Fruit fly (Drosophila melanogaster) whole organism, prepupa: Measurements from ENCODE around the gene CG9521.

Experiments
- Blimp-1 ChIP-seq: fragments of 200-800 bp; sonication (Bioruptor generic); optimal IDR thresholded peaks from 3 replicates; lab custom pipeline; 2017; ENCODE audit warnings: missing biosample characterization, missing genetic modification characterization, mild to moderate bottlenecking, moderate library complexity, missing genetic modification reagents
- CG10631 ChIP-seq: fragments of 200-800 bp; sonication (Bioruptor generic); optimal IDR thresholded peaks from 2 replicates; lab custom pipeline; 2016; ENCODE audit warnings: missing biosample characterization, missing genetic modification characterization
- CG11294 ChIP-seq: fragments of 200-800 bp; sonication (Bioruptor generic); IDR thresholded peaks from 2 replicates; pipeline ENCODE4 v1.3.6; 2022; ENCODE audit warnings: missing biosample characterization, missing genetic modification characterization
- CG11762 ChIP-seq: fragments of 200-800 bp; sonication (Bioruptor generic); optimal IDR thresholded peaks from 3 replicates; lab custom pipeline; 2016; ENCODE audit warnings: missing biosample characterization, missing genetic modification characterization; ENCODE audit not compliant: insufficient read depth
- CG15336 ChIP-seq: fragments of 200-800 bp; sonication (Bioruptor generic); IDR thresholded peaks from 2 replicates; pipeline ENCODE4 v1.3.6; 2022; ENCODE audit warnings: missing biosample characterization, missing genetic modification characterization
- CG1621 ChIP-seq: fragments of 200-800 bp; sonication (Bioruptor generic); optimal IDR thresholded peaks from 3 replicates; lab custom pipeline; 2018; ENCODE audit warnings: missing biosample characterization, mild to moderate bottlenecking, missing genetic modification characterization
- CG16779 ChIP-seq: fragments of 200-800 bp; sonication (Bioruptor generic); optimal IDR thresholded peaks from 3 replicates; lab custom pipeline; 2017; ENCODE audit warnings: missing biosample characterization, mild to moderate bottlenecking, missing genetic modification characterization
- CG3032 ChIP-seq: fragments of 200-800 bp; optimal IDR thresholded peaks from 2 replicates; lab custom pipeline; 2019; ENCODE audit warnings: missing biosample characterization, mild to moderate bottlenecking, missing genetic modification characterization, moderate library complexity
- CG31627 ChIP-seq: fragments of 200-800 bp; sonication (Bioruptor generic); optimal IDR thresholded peaks from 3 replicates; lab custom pipeline; 2016; ENCODE audit warnings: missing biosample characterization, missing genetic modification characterization
- CG32006 ChIP-seq: fragments of 200-800 bp; sonication (Bioruptor generic); optimal IDR thresholded peaks from 3 replicates; lab custom pipeline; 2017; ENCODE audit warnings: missing biosample characterization, mild to moderate bottlenecking, missing genetic modification characterization
- CG34406 ChIP-seq: fragments of 200-800 bp; sonication (Bioruptor generic); optimal IDR thresholded peaks from 3 replicates; lab custom pipeline; 2016; ENCODE audit warnings: missing biosample characterization, missing genetic modification characterization
- CG3919 ChIP-seq: fragments of 200-800 bp; sonication (Bioruptor generic); optimal IDR thresholded peaks from 3 replicates; lab custom pipeline; 2016; ENCODE audit warnings: missing biosample characterization, missing genetic modification characterization
- CG4318 ChIP-seq: fragments of 200-800 bp; sonication (Bioruptor generic); optimal IDR thresholded peaks from 3 replicates; lab custom pipeline; 2017; ENCODE audit warnings: missing biosample characterization, mild to moderate bottlenecking, missing genetic modification characterization
- CG6792 ChIP-seq: fragments of 200-800 bp; sonication (Bioruptor generic); optimal IDR thresholded peaks from 3 replicates; lab custom pipeline; 2016; ENCODE audit warnings: missing biosample characterization, missing genetic modification characterization
- CG6808 ChIP-seq: fragments of 200-800 bp; sonication (Bioruptor generic); optimal IDR thresholded peaks from 3 replicates; lab custom pipeline; 2017; ENCODE audit warnings: missing biosample characterization, missing genetic modification characterization, mild to moderate bottlenecking, moderate library complexity, missing genetic modification reagents
- CG6854 ChIP-seq: fragments of 200-800 bp; sonication (Bioruptor generic); optimal IDR thresholded peaks from 2 replicates; lab custom pipeline; 2017; ENCODE audit warnings: missing biosample characterization, mild to moderate bottlenecking, missing genetic modification characterization
- CG7368 ChIP-seq: fragments of 200-800 bp; sonication (Bioruptor generic); optimal IDR thresholded peaks from 3 replicates; lab custom pipeline; 2016; ENCODE audit warnings: missing biosample characterization, missing genetic modification characterization
- CG8119 ChIP-seq: fragments of 200-800 bp; sonication (Bioruptor generic); IDR thresholded peaks from 3 replicates; pipeline ENCODE4 v1.3.6; 2022; ENCODE audit warnings: missing biosample characterization, missing genetic modification characterization
- CG8632 ChIP-seq: fragments of 200-800 bp; sonication (Bioruptor generic); optimal IDR thresholded peaks from 3 replicates; lab custom pipeline; 2016; ENCODE audit warnings: missing biosample characterization, missing genetic modification characterization
- CG9139 ChIP-seq: fragments of 200-800 bp; sonication (Bioruptor generic); optimal IDR thresholded peaks from 3 replicates; lab custom pipeline; 2017; ENCODE audit warnings: missing biosample characterization, mild to moderate bottlenecking, missing genetic modification characterization
- Eip78C ChIP-seq: fragments of 200-800 bp; sonication (Bioruptor generic); peaks from one replicate; lab custom pipeline; 2016; ENCODE audit warnings: missing biosample characterization, missing genetic modification characterization
- Eip93F ChIP-seq: fragments of 200-800 bp; sonication (Bioruptor generic); optimal IDR thresholded peaks from 2 replicates; lab custom pipeline; 2016; ENCODE audit warnings: missing biosample characterization, mild to moderate bottlenecking, missing genetic modification characterization
- Gug ChIP-seq: fragments of 200-800 bp; sonication (Bioruptor generic); IDR thresholded peaks from 2 replicates; pipeline ENCODE4 v1.3.6; 2022; ENCODE audit warnings: missing biosample characterization, missing genetic modification characterization
- Hr38 ChIP-seq: sonication (Bioruptor generic); optimal IDR thresholded peaks from 2 replicates; lab custom pipeline; 2016; ENCODE audit warnings: missing biosample characterization, missing genetic modification characterization
- Hr39 ChIP-seq: fragments of 200-800 bp; sonication (Bioruptor generic); optimal IDR thresholded peaks from 2 replicates; lab custom pipeline; 2016; ENCODE audit warnings: missing biosample characterization, missing genetic modification characterization
- Lpt ChIP-seq: fragments of 200-800 bp; sonication (Bioruptor generic); optimal IDR thresholded peaks from 3 replicates; lab custom pipeline; 2016; ENCODE audit warnings: missing biosample characterization, missing genetic modification characterization
- Met ChIP-seq: fragments of 200-800 bp; sonication (Bioruptor generic); optimal IDR thresholded peaks from 3 replicates; lab custom pipeline; 2016; ENCODE audit warnings: missing biosample characterization, missing genetic modification characterization
- OdsH ChIP-seq: fragments of 200-800 bp; sonication (Bioruptor generic); optimal IDR thresholded peaks from 3 replicates; lab custom pipeline; 2016; ENCODE audit warnings: missing biosample characterization, missing genetic modification characterization
- Smox ChIP-seq: fragments of 200-800 bp; sonication (Bioruptor generic); optimal IDR thresholded peaks from 3 replicates; lab custom pipeline; 2016; ENCODE audit warnings: missing biosample characterization, missing genetic modification characterization
- Sox102F ChIP-seq: fragments of 200-800 bp; sonication (Bioruptor generic); optimal IDR thresholded peaks from 2 replicates; lab custom pipeline; 2016; ENCODE audit warnings: missing biosample characterization, mild to moderate bottlenecking, missing genetic modification characterization
- Sox14 ChIP-seq: fragments of 200-800 bp; sonication (Bioruptor generic); optimal IDR thresholded peaks from 3 replicates; lab custom pipeline; 2016; ENCODE audit warnings: missing biosample characterization, missing genetic modification characterization
- Sox15 ChIP-seq: fragments of 200-800 bp; sonication (Bioruptor generic); optimal IDR thresholded peaks from 3 replicates; lab custom pipeline; 2016; ENCODE audit warnings: missing biosample characterization, missing genetic modification characterization
- achi ChIP-seq: fragments of 200-800 bp; sonication (Bioruptor generic); optimal IDR thresholded peaks from 3 replicates; lab custom pipeline; 2016; ENCODE audit warnings: missing biosample characterization, missing genetic modification characterization
- acj6 ChIP-seq: fragments of 200-800 bp; sonication (Bioruptor generic); optimal IDR thresholded peaks from 3 replicates; lab custom pipeline; 2016; ENCODE audit warnings: missing biosample characterization, missing genetic modification characterization
- dac ChIP-seq: fragments of 200-800 bp; sonication (Bioruptor generic); optimal IDR thresholded peaks from 2 replicates; lab custom pipeline; 2017; ENCODE audit warnings: missing biosample characterization, mild to moderate bottlenecking, missing genetic modification characterization
- dsx ChIP-seq: fragments of 200-800 bp; optimal IDR thresholded peaks from 3 replicates; lab custom pipeline; 2019; ENCODE audit warnings: missing biosample characterization, mild to moderate bottlenecking, missing genetic modification characterization, moderate library complexity; ENCODE audit not compliant: poor library complexity, severe bottlenecking
- eg ChIP-seq: fragments of 200-800 bp; sonication (Bioruptor generic); IDR thresholded peaks from 3 replicates; pipeline ENCODE4 v1.3.6; 2022; ENCODE audit warnings: missing biosample characterization, missing genetic modification characterization
- esn ChIP-seq: fragments of 200-800 bp; sonication (Bioruptor generic); optimal IDR thresholded peaks from 2 replicates; lab custom pipeline; 2016; ENCODE audit warnings: missing biosample characterization, mild to moderate bottlenecking, missing genetic modification characterization, moderate library complexity
- fd85E ChIP-seq: fragments of 200-800 bp; sonication (Bioruptor generic); optimal IDR thresholded peaks from 3 replicates; lab custom pipeline; 2016; ENCODE audit warnings: missing biosample characterization, missing genetic modification characterization
- lz ChIP-seq: fragments of 200-800 bp; sonication (Bioruptor generic); optimal IDR thresholded peaks from 3 replicates; lab custom pipeline; 2016; ENCODE audit warnings: missing biosample characterization, missing genetic modification characterization
- pdm3 ChIP-seq: fragments of 200-800 bp; sonication (Bioruptor generic); optimal IDR thresholded peaks from 3 replicates; lab custom pipeline; 2016; ENCODE audit warnings: missing biosample characterization, missing genetic modification characterization
- salr ChIP-seq, 2 experiments: fragments of 200-800 bp; sonication (Bioruptor generic); optimal IDR thresholded peaks; 3 replicates each; lab custom pipeline; 2016 to 2018; ENCODE audit warnings: missing biosample characterization in 2 of 2, missing genetic modification characterization in 2 of 2, mild to moderate bottlenecking in 1 of 2
- spab ChIP-seq: fragments of 200-800 bp; sonication (Bioruptor generic); optimal IDR thresholded peaks from 2 replicates; lab custom pipeline; 2017; ENCODE audit warnings: missing biosample characterization, mild to moderate bottlenecking, missing genetic modification characterization, missing genetic modification reagents
- svp ChIP-seq: fragments of 200-800 bp; sonication (Bioruptor generic); peaks from one replicate; lab custom pipeline; 2016; ENCODE audit warnings: missing biosample characterization, missing genetic modification characterization
- vri ChIP-seq: fragments of 200-800 bp; sonication (Bioruptor generic); optimal IDR thresholded peaks from 3 replicates; lab custom pipeline; 2016; ENCODE audit warnings: missing biosample characterization, mild to moderate bottlenecking, missing genetic modification characterization

CG9521 gene

DNA sequence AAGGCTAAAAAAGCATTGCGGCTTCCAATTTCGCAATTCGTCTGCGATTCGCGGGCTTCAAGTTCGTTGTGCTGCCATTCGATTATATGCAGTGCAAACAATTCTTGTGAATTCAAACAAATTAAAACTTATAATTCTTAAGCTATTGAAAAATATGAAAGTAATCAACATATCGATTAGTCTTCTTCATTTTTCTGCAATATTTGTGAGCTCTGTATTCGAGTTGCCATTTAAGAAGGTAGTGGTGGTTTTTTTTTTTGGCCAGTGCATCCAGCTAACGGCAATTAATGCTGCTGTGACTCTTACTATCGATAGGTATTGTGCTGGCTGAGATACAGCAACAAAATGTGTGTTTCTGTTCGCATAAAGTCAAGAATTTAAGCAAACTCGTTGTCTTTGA is 4.8 kb upstream of the CG9521 start (continued):
- TF ChIP-seq CG9139 (GFP tag; lab: Kevin White, UChicago) (no peak), Eip78C (GFP tag; lab: Kevin White, UChicago) (peak; percentile 44), CG3032 (no peak), pdm3 (GFP tag; lab: Kevin White, UChicago) (no peak), eg (GFP tag; lab: Robert Waterston, UW) (peak; percentile 75), CG6792 (GFP tag; lab: Kevin White, UChicago) (no peak), CG10631 (GFP tag; lab: Kevin White, UChicago) (no peak), achi (GFP tag; lab: Kevin White, UChicago) (no peak), CG8632 (GFP tag; lab: Kevin White, UChicago) (no peak), Eip93F (GFP tag; lab: Kevin White, UChicago) (no peak)

DNA sequence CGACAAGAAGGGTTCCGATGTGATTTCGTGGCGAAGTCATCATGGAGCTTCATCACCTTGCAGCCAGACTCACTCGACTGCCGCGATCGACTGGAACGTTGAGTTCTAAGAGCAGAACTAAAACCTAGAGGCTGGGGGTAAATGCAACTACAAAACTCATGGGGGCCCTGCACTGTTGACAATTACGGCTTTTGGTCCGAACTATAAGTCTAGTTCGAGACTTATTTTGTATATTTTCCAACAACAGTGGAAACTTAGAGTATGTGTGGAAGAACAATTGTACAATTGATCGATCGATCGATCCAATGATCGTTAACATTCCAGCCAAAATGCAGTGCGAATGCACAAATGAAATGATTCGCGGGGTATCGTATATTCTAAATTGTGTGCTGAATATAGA is 3.2 kb upstream of the CG9521 start, which contains the start of gene CG9519:
TSS of gene CG9519 (minus strand) at position 101 of the 400 bp plus-strand sequence.
- TF ChIP-seq CG8632 (GFP tag; lab: Kevin White, UChicago) (no peak), Hr39 (GFP tag; lab: Kevin White, UChicago) (no peak), CG6792 (GFP tag; lab: Kevin White, UChicago) (no peak)
- TF ChIP-seq, all 60 proteins: peak for 0

DNA sequence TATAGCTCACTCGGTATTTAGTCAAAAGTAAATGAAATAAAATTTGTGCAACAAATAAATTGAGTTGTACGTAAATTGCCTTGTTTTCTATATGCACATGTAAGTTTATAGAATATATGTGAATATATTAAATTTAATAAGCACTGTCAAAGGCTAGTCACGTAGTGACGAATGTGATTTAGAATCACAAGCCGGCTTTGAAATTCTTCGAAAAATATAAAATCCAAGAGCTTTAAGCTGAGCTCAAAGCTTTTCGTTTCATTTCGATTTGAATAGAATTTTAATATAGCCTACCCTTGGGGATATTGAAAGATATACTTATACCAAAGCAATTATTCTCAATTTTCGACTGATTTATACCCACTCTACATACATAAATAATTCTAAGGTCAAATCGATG is 3.0 kb downstream of the CG9521 start:
- no peak for TF ChIP-seq CG31627
- no peak for TF ChIP-seq CG11762
- TF ChIP-seq fd85E = no peak
- no peak for TF ChIP-seq CG1621 (tag; lab: Kevin White, UChicago)
- TF ChIP-seq CG34406 (GFP tag; lab: Kevin White, UChicago) = no peak
- TF ChIP-seq pdm3 (GFP tag; lab: Kevin White, UChicago) = no peak
- no peak for TF ChIP-seq CG15336 (GFP tag; lab: Robert Waterston, UW)
- no peak for TF ChIP-seq vri
- no peak for TF ChIP-seq Sox102F (GFP tag; lab: Kevin White, UChicago)
- TF ChIP-seq acj6 (GFP tag; lab: Kevin White, UChicago) = no peak
- TF ChIP-seq Met (GFP tag; lab: Kevin White, UChicago) = no peak
- TF ChIP-seq CG9139 (GFP tag; lab: Kevin White, UChicago) = no peak
- no peak for TF ChIP-seq Sox15
- TF ChIP-seq CG11294 (GFP tag; lab: Robert Waterston, UW) = no peak
- TF ChIP-seq spab = no peak
- no peak for TF ChIP-seq Blimp-1

DNA sequence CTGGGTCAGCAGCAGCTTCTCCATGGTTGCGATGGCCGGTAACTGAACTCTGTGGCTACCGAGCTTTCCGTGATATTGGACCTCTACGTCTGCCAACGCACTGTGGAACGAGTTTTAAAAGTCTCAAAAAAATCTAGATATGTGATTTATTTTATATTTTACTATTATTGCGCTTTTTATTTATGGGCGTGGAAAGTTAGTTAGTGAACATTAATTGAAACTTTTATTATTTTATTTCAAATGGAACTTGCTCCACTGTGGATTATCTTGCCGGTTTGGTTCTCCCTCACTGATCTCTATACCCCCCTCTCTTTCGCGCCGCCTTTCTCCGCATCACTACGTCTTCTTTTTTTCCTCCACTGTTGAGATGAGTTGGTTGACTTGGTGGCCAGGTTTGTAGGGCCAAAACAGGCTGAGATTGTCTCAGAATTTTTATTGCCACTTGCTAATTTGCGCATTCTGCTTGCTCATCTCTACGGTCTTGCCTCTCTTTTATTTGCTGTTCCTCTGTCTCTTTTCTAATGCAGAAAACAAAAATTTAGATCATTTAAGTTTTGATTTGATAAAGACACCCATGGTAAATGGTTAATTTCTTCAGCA is 4.2 kb downstream of the CG9521 start, which contains the start of gene CG9522:
TSS of gene CG9522 (minus strand) at position 54 of the 600 bp plus-strand sequence.
- TF ChIP-seq CG6792 (GFP tag; lab: Kevin White, UChicago) (peak; percentile 86), CG7368 (GFP tag; lab: Kevin White, UChicago) (peak; percentile 70), CG15336 (GFP tag; lab: Robert Waterston, UW) (peak; percentile 92), svp (GFP tag; lab: Kevin White, UChicago) (peak; percentile 85), CG6854 (GFP tag; lab: Kevin White, UChicago) (peak; percentile 68), CG32006 (GFP tag; lab: Kevin White, UChicago) (peak; percentile 92), esn (GFP tag; lab: Kevin White, UChicago) (peak; percentile 84), CG8119 (GFP tag; lab: Robert Waterston, UW) (peak; percentile 90), achi (GFP tag; lab: Kevin White, UChicago) (peak; percentile 91), CG6808 (GFP tag; lab: Kevin White, UChicago) (peak; percentile 86), CG8632 (GFP tag; lab: Kevin White, UChicago) (peak; percentile 80), lz (GFP tag; lab: Kevin White, UChicago) (peak; percentile 79), CG16779 (peak; percentile 70), CG1621 (tag; lab: Kevin White, UChicago) (peak; percentile 78), Lpt (GFP tag; lab: Kevin White, UChicago) (peak; percentile 87), CG34406 (GFP tag; lab: Kevin White, UChicago) (peak; percentile 80), salr (GFP tag; optimal IDR thresholded peaks at IDR 0.05; lab: Kevin White, UChicago) (peak; percentile 52 to 85), Hr38 (no peak), dsx (GFP tag; lab: Kevin White, UChicago) (peak; percentile 81), Blimp-1 (peak; percentile 21), dac (peak; percentile 63), CG3919 (GFP tag; lab: Kevin White, UChicago) (peak; percentile 92), spab (peak; percentile 70), Gug (GFP tag; lab: Robert Waterston, UW) (peak; percentile 77), CG4318 (peak; percentile 83), Sox14 (GFP tag; lab: Kevin White, UChicago) (peak; percentile 86), OdsH (GFP tag; lab: Kevin White, UChicago) (peak; percentile 88), Smox (GFP tag; lab: Kevin White, UChicago) (peak; percentile 74), CG3032 (peak; percentile 75)
